Worm (Caenorhabditis elegans): ENCODE measurements around the gene golg-4.

DNA sequence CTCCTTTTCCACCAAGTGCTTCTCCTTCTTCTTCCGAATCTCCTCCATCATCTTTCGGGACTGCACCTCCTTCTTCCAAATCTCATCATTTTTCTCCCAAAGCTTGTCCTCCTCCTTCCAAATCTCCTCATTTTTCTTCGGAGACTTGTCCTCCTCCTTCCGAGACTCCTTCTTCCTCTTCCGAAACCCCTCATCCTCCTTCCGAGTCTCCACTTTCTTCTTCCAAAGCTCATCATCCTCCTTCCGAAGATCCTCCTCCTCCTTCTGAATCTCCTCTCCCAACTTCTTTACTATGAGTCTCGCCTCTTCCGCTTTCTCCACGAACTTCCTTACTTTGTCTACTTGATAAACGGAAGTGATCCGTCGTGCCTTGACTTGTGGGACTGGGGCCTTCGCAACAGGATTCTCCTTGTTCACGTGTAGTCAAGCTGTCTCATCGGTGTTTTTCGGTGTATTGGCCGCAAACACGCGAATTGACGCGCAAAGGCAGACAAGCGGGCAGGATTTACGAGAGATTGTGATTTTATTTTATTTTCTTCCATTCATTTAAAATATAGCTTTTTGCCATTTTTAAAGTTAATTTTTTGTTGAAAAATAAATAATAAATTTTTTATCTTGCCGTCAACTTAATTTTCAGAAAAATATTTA is 47.3 kb downstream of the golg-4 start, which contains the start of the genes K01A11.3 and C34C12.12:
- TF ChIP-seq W03F9.2 (tag; optimal IDR thresholded peaks at IDR 0.05) (no peak), him-1 (tag; optimal IDR thresholded peaks at IDR 0.05) (no peak), dao-5 (tag; optimal IDR thresholded peaks at IDR 0.05) (no peak)
